Fruit fly (Drosophila melanogaster): ENCODE data around the gene Hsp67Bc.
A peak's percentile ranks its signal among the peaks of the same experiment; 100 is the strongest.

Hsp67Bc gene

DNA sequence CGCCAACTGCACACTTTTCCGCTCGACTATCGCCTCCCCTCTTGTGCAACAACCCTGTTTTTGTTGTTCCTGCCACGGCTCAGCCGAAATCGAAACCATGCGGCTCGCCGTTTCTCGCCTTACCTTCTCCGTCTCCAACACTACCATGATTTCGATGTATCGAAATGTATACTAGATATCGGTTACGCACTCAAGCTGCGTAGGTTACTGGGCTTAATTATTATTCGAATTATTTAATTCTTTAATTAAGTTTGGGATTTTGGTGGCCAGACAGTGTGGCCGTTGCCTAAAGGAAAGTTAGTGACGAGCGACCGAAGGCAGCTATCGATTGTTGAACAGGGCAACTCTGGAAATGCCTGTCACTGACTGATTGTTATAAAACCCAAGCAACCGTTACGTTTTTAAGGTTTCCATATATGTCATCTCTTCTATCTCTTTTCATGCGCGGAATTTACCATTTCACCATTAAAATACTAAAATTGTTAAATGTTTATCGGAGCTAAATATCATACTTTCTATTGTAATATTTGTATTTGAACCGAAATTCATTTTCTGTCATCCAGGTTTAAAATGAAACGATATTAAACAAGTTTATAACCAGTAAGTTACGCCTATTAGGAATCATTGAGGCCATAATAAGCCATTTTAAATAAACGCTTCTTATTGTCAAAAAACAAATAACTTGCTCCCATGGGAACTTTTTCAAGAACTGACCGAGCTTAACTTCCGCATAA, 30.0 kb upstream of the Hsp67Bc start, which contains the start of gene eIF4E1:
Gene eIF4E1 (minus strand): TSS at position 304 of the 734 bp plus-strand sequence.
- TF ChIP-seq Doc2 (GFP tag; IDR thresholded peaks at IDR 0.05), result no peak
- TF ChIP-seq tin (GFP tag; optimal IDR thresholded peaks at IDR 0.05), result no peak
- peak; percentile 60 for TF ChIP-seq Max (GFP tag; optimal IDR thresholded peaks at IDR 0.05)
- TF ChIP-seq Myb (GFP tag; optimal IDR thresholded peaks at IDR 0.05), result peak; percentile 100
- no peak for TF ChIP-seq Nf-YB (GFP tag; optimal IDR thresholded peaks at IDR 0.05)
- no peak for TF ChIP-seq HLH3B (GFP tag; IDR thresholded peaks at IDR 0.05)
- TF ChIP-seq Atf6 (GFP tag; IDR thresholded peaks at IDR 0.05), result no peak
- no peak for TF ChIP-seq Hmx (GFP tag; optimal IDR thresholded peaks at IDR 0.05)
- no peak for TF ChIP-seq ttk (GFP tag; IDR thresholded peaks at IDR 0.05)
- TF ChIP-seq Trl (optimal IDR thresholded peaks at IDR 0.05), result peak in 1 of 2 experiments; percentile 74
- no peak for TF ChIP-seq Trl (GFP tag; optimal IDR thresholded peaks at IDR 0.05)
- TF ChIP-seq sna (GFP tag; IDR thresholded peaks at IDR 0.05; ENCODE audit: partially characterized antibody), result no peak
- TF ChIP-seq CG6272 (GFP tag; IDR thresholded peaks at IDR 0.05), result no peak
- no peak for TF ChIP-seq Hand (GFP tag; optimal IDR thresholded peaks at IDR 0.05)
- TF ChIP-seq CG5953 (GFP tag; IDR thresholded peaks at IDR 0.05), result no peak
- peak; percentile 85 for TF ChIP-seq bbx (GFP tag; IDR thresholded peaks at IDR 0.05; ENCODE audit: partially characterized antibody)
- TF ChIP-seq CG17361 (GFP tag; IDR thresholded peaks at IDR 0.05), result peak; percentile 28; the same call in 1 of the 3 replicates
- TF ChIP-seq Lpt (GFP tag; optimal IDR thresholded peaks at IDR 0.05), result no peak
- peak; percentile 55 for TF ChIP-seq HmgD (GFP tag; optimal IDR thresholded peaks at IDR 0.05)
- TF ChIP-seq CG10959 (GFP tag; IDR thresholded peaks at IDR 0.05), result no peak
- TF ChIP-seq Optix (GFP tag; IDR thresholded peaks at IDR 0.05), result no peak
- peak; percentile 74; the same call in 2 of the 3 replicates for TF ChIP-seq vnd (GFP tag; IDR thresholded peaks at IDR 0.05; ENCODE audit: partially characterized antibody)
- TF ChIP-seq maf-S (GFP tag; optimal IDR thresholded peaks at IDR 0.05), result peak; percentile 2
- TF ChIP-seq CG1024 (GFP tag; IDR thresholded peaks at IDR 0.05), result no peak
- peak; percentile 94 for TF ChIP-seq pzg (GFP tag; optimal IDR thresholded peaks at IDR 0.05)
- peak; percentile 86 for TF ChIP-seq MESR4 (GFP tag; optimal IDR thresholded peaks at IDR 0.05)
- peak; percentile 57; the same call in 2 of the 3 replicates for TF ChIP-seq zen2 (GFP tag; IDR thresholded peaks at IDR 0.05; ENCODE audit: partially characterized antibody)
- TF ChIP-seq tll (GFP tag; optimal IDR thresholded peaks at IDR 0.05), result peak; percentile 20 to 54
- TF ChIP-seq toy (GFP tag; IDR thresholded peaks at IDR 0.05), result no peak
- no peak; the same call in 2 of the 3 replicates for TF ChIP-seq ase (GFP tag; IDR thresholded peaks at IDR 0.05)
- TF ChIP-seq CG6689 (GFP tag; IDR thresholded peaks at IDR 0.05), result no peak
- no peak for TF ChIP-seq fu2 (GFP tag; optimal IDR thresholded peaks at IDR 0.05)
- no peak for TF ChIP-seq CG4424 (GFP tag; optimal IDR thresholded peaks at IDR 0.05)
- no peak for TF ChIP-seq CG4730 (GFP tag; IDR thresholded peaks at IDR 0.05)
- TF ChIP-seq CG2120 (GFP tag; optimal IDR thresholded peaks at IDR 0.05), result peak; percentile 13
- TF ChIP-seq CG8478 (optimal IDR thresholded peaks at IDR 0.05), result peak; percentile 86
- TF ChIP-seq CG2116 (GFP tag; optimal IDR thresholded peaks at IDR 0.05), result peak; percentile 98
- peak; percentile 29 for TF ChIP-seq HLH54F (GFP tag; optimal IDR thresholded peaks at IDR 0.05)
- TF ChIP-seq CG4328 (GFP tag; optimal IDR thresholded peaks at IDR 0.05), result no peak
- no peak for TF ChIP-seq crc (GFP tag; optimal IDR thresholded peaks at IDR 0.05)
- TF ChIP-seq Mes4 (GFP tag; optimal IDR thresholded peaks at IDR 0.05), result no peak
- peak; percentile 24 for TF ChIP-seq Antp (GFP tag; optimal IDR thresholded peaks at IDR 0.05)
- TF ChIP-seq CG4820 (GFP tag; optimal IDR thresholded peaks at IDR 0.05), result no peak
- TF ChIP-seq slp2 (GFP tag; optimal IDR thresholded peaks at IDR 0.05), result no peak
- TF ChIP-seq phol (tag; optimal IDR thresholded peaks at IDR 0.05), result peak; percentile 62
- peak; percentile 1 for TF ChIP-seq Dek (tag; optimal IDR thresholded peaks at IDR 0.05)
- TF ChIP-seq chinmo (GFP tag; IDR thresholded peaks at IDR 0.05; ENCODE audit: partially characterized antibody), result 0 out of 4 replicates have a peak, but pooled peaks have one; percentile 19
- TF ChIP-seq insv (GFP tag; optimal IDR thresholded peaks at IDR 0.05), result no peak
- TF ChIP-seq aop (GFP tag; IDR thresholded peaks at IDR 0.05), result no peak
- TF ChIP-seq ems (GFP tag; optimal IDR thresholded peaks at IDR 0.05), result peak; percentile 37
- no peak for TF ChIP-seq Ravus (GFP tag; IDR thresholded peaks at IDR 0.05)

Data from whole organism, embryonic.